Fruit fly (Drosophila melanogaster) whole organism, embryonic: ENCODE data around the gene CG15201.
A peak's percentile ranks its signal among the peaks of the same experiment; 100 is the strongest.

Experiments used
- Aef1 ChIP-seq: fragments of 200-800 bp; sonication (Bioruptor generic); IDR thresholded peaks from 3 replicates; pipeline ENCODE4 v1.3.6; 2022; ENCODE audit warnings: missing biosample characterization, missing genetic modification characterization
- CG10147 ChIP-seq: fragments of 200-800 bp; sonication (Bioruptor generic); optimal IDR thresholded peaks from 2 replicates; lab custom pipeline; 2019; ENCODE audit warnings: missing biosample characterization, mild to moderate bottlenecking, missing genetic modification characterization, moderate library complexity
- CG10267 ChIP-seq: fragments of 200-800 bp; sonication (Bioruptor generic); optimal IDR thresholded peaks from 2 replicates; lab custom pipeline; 2018; ENCODE audit warnings: missing biosample characterization, mild to moderate bottlenecking, missing genetic modification characterization, moderate library complexity
- CG11398 ChIP-seq: fragments of 200-800 bp; sonication (Bioruptor generic); optimal IDR thresholded peaks from 2 replicates; lab custom pipeline; 2016; ENCODE audit warnings: missing biosample characterization, missing genetic modification characterization
- CG11696 ChIP-seq: fragments of 200-800 bp; sonication (Bioruptor generic); IDR thresholded peaks from 2 replicates; pipeline ENCODE4 v1.3.6; 2022; ENCODE audit warnings: missing biosample characterization, missing genetic modification characterization
- CG12071 ChIP-seq: fragments of 200-800 bp; sonication (Bioruptor generic); optimal IDR thresholded peaks from 3 replicates; lab custom pipeline; 2018; ENCODE audit warnings: missing biosample characterization, mild to moderate bottlenecking, missing genetic modification characterization
- CG1233 ChIP-seq: fragments of 200-800 bp; sonication (Bioruptor generic); optimal IDR thresholded peaks from 4 replicates; lab custom pipeline; 2018; ENCODE audit warnings: missing biosample characterization, mild to moderate bottlenecking, missing genetic modification characterization
- CG13424 ChIP-seq: fragments of 200-800 bp; sonication (Bioruptor generic); optimal IDR thresholded peaks from 2 replicates; lab custom pipeline; 2019; ENCODE audit warnings: missing biosample characterization, mild to moderate bottlenecking, missing genetic modification characterization, moderate library complexity
- CG14667 ChIP-seq: fragments of 200-800 bp; sonication (Bioruptor generic); IDR thresholded peaks from 2 replicates; pipeline ENCODE4 v1.3.6; 2022; ENCODE audit warnings: missing biosample characterization, missing genetic modification characterization
- CG16863 ChIP-seq: fragments of 200-800 bp; sonication (Bioruptor generic); optimal IDR thresholded peaks from 3 replicates; lab custom pipeline; 2016; ENCODE audit warnings: missing biosample characterization, missing genetic modification characterization
- CG17829 ChIP-seq: fragments of 200-800 bp; optimal IDR thresholded peaks from 2 replicates; lab custom pipeline; 2019; ENCODE audit warnings: missing biosample characterization, mild to moderate bottlenecking, missing genetic modification characterization, moderate library complexity
- CG2202 ChIP-seq: fragments of 200-800 bp; sonication (Bioruptor generic); optimal IDR thresholded peaks from 2 replicates; lab custom pipeline; 2018; ENCODE audit warnings: missing biosample characterization, mild to moderate bottlenecking, missing genetic modification characterization
- CG3065 ChIP-seq: fragments of 200-800 bp; sonication (Bioruptor generic); optimal IDR thresholded peaks from 2 replicates; lab custom pipeline; 2016; ENCODE audit warnings: missing biosample characterization, missing genetic modification characterization
- CG32772 ChIP-seq: fragments of 200-800 bp; sonication (Bioruptor generic); IDR thresholded peaks from 2 replicates; pipeline ENCODE4 v1.3.6; 2022; ENCODE audit warnings: missing biosample characterization, missing genetic modification characterization
- CG3847 ChIP-seq: fragments of 200-800 bp; sonication (Bioruptor generic); IDR thresholded peaks from 2 replicates; pipeline ENCODE4 v1.3.6; 2022; ENCODE audit warnings: missing biosample characterization, missing genetic modification characterization
- CG4360 ChIP-seq: fragments of 200-800 bp; sonication (Bioruptor generic); IDR thresholded peaks from 2 replicates; pipeline ENCODE4 v1.3.6; 2022; ENCODE audit warnings: missing biosample characterization, missing genetic modification characterization
- CG4424 ChIP-seq: fragments of 200-800 bp; sonication (Bioruptor generic); optimal IDR thresholded peaks from 3 replicates; lab custom pipeline; 2016; ENCODE audit warnings: missing biosample characterization, missing genetic modification characterization
- CG5245 ChIP-seq: fragments of 200-800 bp; sonication (Bioruptor generic); optimal IDR thresholded peaks from 3 replicates; lab custom pipeline; 2016; ENCODE audit warnings: missing biosample characterization, missing genetic modification characterization
- CG7271 ChIP-seq: fragments of 200-800 bp; sonication (Bioruptor generic); optimal IDR thresholded peaks from 2 replicates; lab custom pipeline; 2018; ENCODE audit warnings: missing biosample characterization, mild to moderate bottlenecking, missing genetic modification characterization, moderate library complexity
- CG7372 ChIP-seq: fragments of 200-800 bp; sonication (Bioruptor generic); IDR thresholded peaks from 2 replicates; pipeline ENCODE4 v1.3.6; 2022; ENCODE audit warnings: missing biosample characterization, missing genetic modification characterization
- CG8290 ChIP-seq, 3 experiments: fragments of 200-800 bp; sonication (Bioruptor generic); optimal IDR thresholded peaks; 2 replicates each; lab custom pipeline; 2016 to 2019; ENCODE audit warnings: missing biosample characterization in 3 of 3, missing genetic modification characterization in 3 of 3, mild to moderate bottlenecking in 2 of 3, moderate library complexity in 1 of 3
- H2.0 ChIP-seq: fragments of 200-800 bp; sonication (Bioruptor generic); IDR thresholded peaks from 2 replicates; pipeline ENCODE4 v1.3.6; 2022; ENCODE audit warnings: missing biosample characterization, missing genetic modification characterization
- HmgZ ChIP-seq: fragments of 200-800 bp; sonication (Bioruptor generic); optimal IDR thresholded peaks from 2 replicates; lab custom pipeline; 2018; ENCODE audit warnings: missing biosample characterization, mild to moderate bottlenecking, missing genetic modification characterization
- MBD-R2 ChIP-seq: fragments of 200-800 bp; sonication (Bioruptor generic); IDR thresholded peaks from 2 replicates; pipeline ENCODE4 v1.3.6; 2022; ENCODE audit warnings: missing biosample characterization, missing genetic modification characterization
- MESR4 ChIP-seq: fragments of 200-800 bp; sonication (Bioruptor generic); optimal IDR thresholded peaks from 2 replicates; lab custom pipeline; 2018; ENCODE audit warnings: missing biosample characterization, mild to moderate bottlenecking, missing genetic modification characterization, moderate library complexity
- Max ChIP-seq: fragments of 200-800 bp; sonication (Bioruptor generic); optimal IDR thresholded peaks from 2 replicates; lab custom pipeline; 2016; ENCODE audit warnings: missing biosample characterization, mild to moderate bottlenecking, missing genetic modification characterization
- Med ChIP-seq: fragments of 200-800 bp; sonication (Bioruptor generic); peaks from one replicate; lab custom pipeline; 2016; ENCODE audit warnings: missing biosample characterization, missing genetic modification characterization, mild to moderate bottlenecking, inconsistent platforms, moderate library complexity
- Myb ChIP-seq: fragments of 200-800 bp; sonication (Bioruptor generic); optimal IDR thresholded peaks from 2 replicates; lab custom pipeline; 2016; ENCODE audit warnings: missing biosample characterization, missing genetic modification characterization
- YL-1 ChIP-seq: fragments of 200-800 bp; sonication (Bioruptor generic); optimal IDR thresholded peaks from 3 replicates; lab custom pipeline; 2017; ENCODE audit warnings: missing biosample characterization, mild to moderate bottlenecking, missing genetic modification characterization
- al ChIP-seq: fragments of 200-800 bp; sonication (Bioruptor generic); IDR thresholded peaks from 2 replicates; pipeline ENCODE4 v1.3.6; 2022; ENCODE audit warnings: missing biosample characterization, missing genetic modification characterization
- ci ChIP-seq: fragments of 200-800 bp; sonication (Bioruptor generic); IDR thresholded peaks from 3 replicates; pipeline ENCODE4 v1.3.6; 2022; ENCODE audit warnings: missing biosample characterization, missing genetic modification characterization
- dysf ChIP-seq: fragments of 200-800 bp; sonication (Bioruptor generic); IDR thresholded peaks from 3 replicates; pipeline ENCODE4 v1.3.6; 2022; ENCODE audit warnings: missing biosample characterization, missing genetic modification characterization
- fd102C ChIP-seq: fragments of 200-800 bp; sonication (Bioruptor generic); optimal IDR thresholded peaks from 2 replicates; lab custom pipeline; 2018; ENCODE audit warnings: missing biosample characterization, mild to moderate bottlenecking, missing genetic modification characterization, moderate library complexity
- ftz-f1 ChIP-seq: fragments of 200-800 bp; sonication (Bioruptor generic); optimal IDR thresholded peaks from 2 replicates; lab custom pipeline; 2016; ENCODE audit warnings: missing biosample characterization, missing genetic modification characterization
- gce ChIP-seq: fragments of 200-800 bp; sonication (Bioruptor generic); IDR thresholded peaks from 3 replicates; pipeline ENCODE4 v1.3.6; 2022; ENCODE audit warnings: missing biosample characterization, missing genetic modification characterization
- gsb ChIP-seq: fragments of 200-800 bp; sonication (Bioruptor generic); IDR thresholded peaks from 2 replicates; pipeline ENCODE4 v1.3.6; 2022; ENCODE audit warnings: missing biosample characterization, missing genetic modification characterization
- gsb-n ChIP-seq: fragments of 200-800 bp; sonication (Bioruptor generic); optimal IDR thresholded peaks from 3 replicates; lab custom pipeline; 2018; ENCODE audit warnings: missing biosample characterization, mild to moderate bottlenecking, missing genetic modification characterization
- jumu ChIP-seq: fragments of 200-800 bp; sonication (Bioruptor generic); optimal IDR thresholded peaks from 3 replicates; lab custom pipeline; 2016; ENCODE audit warnings: missing biosample characterization, missing genetic modification characterization
- lov ChIP-seq, 2 experiments: fragments of 200-800 bp in 1 of 2; fragments of >200 bp in 1 of 2; sonication (Bioruptor generic) in 1 of 2; IDR thresholded peaks in 1 of 2; optimal IDR thresholded peaks in 1 of 2; 2 replicates in 1 of 2; 3 replicates in 1 of 2; pipeline versions ENCODE4 v1.3.6 to Lab custom; 2017 to 2022; ENCODE audit warnings: missing biosample characterization in 1 of 2, missing genetic modification characterization in 1 of 2
- mirr ChIP-seq: fragments of 200-800 bp; sonication (Bioruptor generic); optimal IDR thresholded peaks from 3 replicates; lab custom pipeline; 2018; ENCODE audit warnings: missing biosample characterization, mild to moderate bottlenecking, missing genetic modification characterization
- mld ChIP-seq: fragments of 200-800 bp; sonication (Bioruptor generic); IDR thresholded peaks from 3 replicates; pipeline ENCODE4 v1.3.6; 2022; ENCODE audit warnings: missing biosample characterization, missing genetic modification characterization; ENCODE audit not compliant: partially characterized antibody
- nerfin-1 ChIP-seq: fragments of 200-800 bp; sonication (Bioruptor generic); optimal IDR thresholded peaks from 3 replicates; lab custom pipeline; 2019; ENCODE audit warnings: missing biosample characterization, mild to moderate bottlenecking, missing genetic modification characterization, moderate library complexity
- pfk ChIP-seq: fragments of 200-800 bp; sonication (Bioruptor generic); optimal IDR thresholded peaks from 2 replicates; lab custom pipeline; 2018; ENCODE audit warnings: missing biosample characterization, mild to moderate bottlenecking, missing genetic modification characterization, moderate library complexity
- schlank ChIP-seq: fragments of 200-800 bp; sonication (Bioruptor generic); optimal IDR thresholded peaks from 2 replicates; lab custom pipeline; 2018; ENCODE audit warnings: missing biosample characterization, mild to moderate bottlenecking, missing genetic modification characterization
- sens ChIP-seq: fragments of 200-800 bp; sonication (Bioruptor generic); peaks from one replicate; lab custom pipeline; 2016; ENCODE audit warnings: missing biosample characterization, missing genetic modification characterization
- slbo ChIP-seq: fragments of 200-800 bp; sonication (Bioruptor generic); IDR thresholded peaks from 2 replicates; pipeline ENCODE4 v1.3.6; 2022; ENCODE audit warnings: missing biosample characterization, missing genetic modification characterization
- stwl ChIP-seq: fragments of 200-800 bp; sonication (Bioruptor generic); optimal IDR thresholded peaks from 3 replicates; lab custom pipeline; 2018; ENCODE audit warnings: missing biosample characterization, mild to moderate bottlenecking, missing genetic modification characterization, moderate library complexity

Gene CG15201

dm6 chrX:11128828-11129227, 15.1 kb upstream of the CG15201 start, which contains the start of gene SrpRalpha (continued):
- TF ChIP-seq mld (GFP tag; lab: Robert Waterston, UW) (no peak), gce (no peak), gsb (GFP tag; lab: Robert Waterston, UW) (no peak), ci (GFP tag; lab: Robert Waterston, UW) (no peak), al (GFP tag; lab: Robert Waterston, UW) (no peak), slbo (GFP tag; lab: Robert Waterston, UW) (no peak), CG14667 (GFP tag; lab: Robert Waterston, UW) (no peak), fd102C (no peak), YL-1 (GFP tag; lab: Kevin White, UChicago) (peak; percentile 79), pfk (GFP tag; lab: Kevin White, UChicago) (no peak), CG13424 (tag; lab: Kevin White, UChicago) (no peak), Max (GFP tag; lab: Kevin White, UChicago) (no peak), CG7372 (GFP tag; lab: Robert Waterston, UW) (no peak), HmgZ (no peak), gsb-n (tag; lab: Kevin White, UChicago) (no peak), CG3065 (GFP tag; lab: Kevin White, UChicago) (no peak)

- TF ChIP-seq stwl (tag; lab: Kevin White, UChicago) (no peak), CG17829 (no peak), CG11398 (GFP tag; lab: Kevin White, UChicago) (no peak), mirr (GFP tag; lab: Kevin White, UChicago) (no peak), schlank (no peak), CG4424 (GFP tag; lab: Kevin White, UChicago) (no peak), MESR4 (GFP tag; lab: Kevin White, UChicago) (no peak), CG3847 (GFP tag; lab: Robert Waterston, UW) (no peak)
Observed at dm6 chrX:11132312-11132711, 11.6 kb upstream of the CG15201 start, which contains the start of gene CG44385. Gene CG44385, minus strand, starts transcription at chrX:11132412.

dm6 chrX:11135840-11136586, 7.9 kb upstream of the CG15201 start:
- TF ChIP-seq CG4360 (peak; percentile 80), nerfin-1 (tag; lab: Kevin White, UChicago) (peak; percentile 95), CG8290 (GFP tag; optimal IDR thresholded peaks at IDR 0.05; lab: Kevin White, UChicago) (peak; percentile 16), CG8290 (tag; optimal IDR thresholded peaks at IDR 0.05; lab: Kevin White, UChicago) (no peak), CG1233 (GFP tag; lab: Kevin White, UChicago) (no peak), CG16863 (peak; percentile 10), CG2202 (tag; lab: Kevin White, UChicago) (no peak), CG7271 (tag; lab: Kevin White, UChicago) (no peak), CG10147 (GFP tag; lab: Kevin White, UChicago) (no peak), jumu (GFP tag; lab: Kevin White, UChicago) (peak; percentile 23), ftz-f1 (GFP tag; lab: Kevin White, UChicago) (peak; percentile 85), Myb (GFP tag; lab: Kevin White, UChicago) (peak; percentile 73), Aef1 (GFP tag; lab: Robert Waterston, UW) (peak; percentile 31; the same call in 2 of the 3 replicates), MBD-R2 (GFP tag; lab: Robert Waterston, UW) (peak; percentile 26; the same call in 1 of the 2 replicates), CG32772 (GFP tag; lab: Robert Waterston, UW) (peak; percentile 81), mld (GFP tag; lab: Robert Waterston, UW) (no peak), CG5245 (GFP tag; lab: Kevin White, UChicago) (no peak), sens (GFP tag; lab: Kevin White, UChicago) (peak; percentile 66), CG10267 (tag; lab: Kevin White, UChicago) (peak; percentile 41), dysf (GFP tag; lab: Robert Waterston, UW) (0 out of 3 replicates have a peak, but pooled peaks have one; percentile 11), CG11696 (GFP tag; lab: Robert Waterston, UW) (no peak), Med (GFP tag; lab: Kevin White, UChicago) (peak; percentile 68), CG12071 (GFP tag; lab: Kevin White, UChicago) (no peak), H2.0 (GFP tag; lab: Robert Waterston, UW) (0 out of 2 replicates have a peak, but pooled peaks have one; percentile 12), lov (optimal IDR thresholded peaks at IDR 0.05; lab: Kevin White, UChicago) (no peak), lov (GFP tag; IDR thresholded peaks at IDR 0.05; lab: Robert Waterston, UW) (no peak)
